Worm (Caenorhabditis elegans) whole organism, early embryonic: Measurements from ENCODE around the gene bath-15.

ENCODE experiments used
- B0310.2 ChIP-seq: sonication (generic microtip); optimal IDR thresholded peaks from 2 replicates; lab custom pipeline; 2016; ENCODE audit warnings: mild to moderate bottlenecking, missing genetic modification characterization, missing compliant biosample characterization
- F13C5.2 ChIP-seq: sonication (generic microtip); optimal IDR thresholded peaks from 2 replicates; lab custom pipeline; 2017; ENCODE audit warnings: mild to moderate bottlenecking, missing genetic modification characterization, inconsistent platforms, missing compliant biosample characterization
- aly-1 ChIP-seq: sonication (generic microtip); optimal IDR thresholded peaks from 2 replicates; lab custom pipeline; 2016; ENCODE audit warnings: missing genetic modification characterization, missing compliant biosample characterization
- ama-1 ChIP-seq: fragments of 150-350 bp; optimal IDR thresholded peaks from 2 replicates; lab custom pipeline; 2014
- ceh-13 ChIP-seq: fragments of 200-800 bp; sonication (Bioruptor generic); optimal IDR thresholded peaks from 2 replicates; lab custom pipeline; 2018; ENCODE audit warnings: mild to moderate bottlenecking, missing genetic modification characterization, missing compliant biosample characterization
- ceh-36 ChIP-seq: sonication (generic microtip); optimal IDR thresholded peaks from 2 replicates; lab custom pipeline; 2016; ENCODE audit warnings: missing genetic modification characterization, inconsistent platforms, missing compliant biosample characterization
- ets-7 ChIP-seq: sonication (generic microtip); optimal IDR thresholded peaks from 2 replicates; lab custom pipeline; 2016; ENCODE audit warnings: missing genotype, missing genetic modification characterization, missing compliant biosample characterization
- flt-1 ChIP-seq: fragments of 200-800 bp; sonication (Bioruptor generic); IDR thresholded peaks from 2 replicates; pipeline ENCODE4 v1.3.6; 2022; ENCODE audit warnings: missing genetic modification characterization, missing compliant biosample characterization
- hmbx-1 ChIP-seq: sonication (generic microtip); optimal IDR thresholded peaks from 2 replicates; lab custom pipeline; 2016; ENCODE audit warnings: mild to moderate bottlenecking, missing genetic modification characterization, missing compliant biosample characterization
- hmg-4 ChIP-seq: fragments of 200-800 bp; sonication (Bioruptor generic); optimal IDR thresholded peaks from 2 replicates; lab custom pipeline; 2018; ENCODE audit warnings: mild to moderate bottlenecking, missing genetic modification characterization, missing compliant biosample characterization
- hnd-1 ChIP-seq: sonication (generic microtip); optimal IDR thresholded peaks from 2 replicates; lab custom pipeline; 2016; ENCODE audit warnings: missing genetic modification characterization, missing compliant biosample characterization
- pes-1 ChIP-seq: fragments of 200-800 bp; sonication (Bioruptor generic); IDR thresholded peaks from 2 replicates; pipeline ENCODE4 v1.3.6; 2022; ENCODE audit warnings: missing genetic modification reagents, missing genetic modification characterization, missing compliant biosample characterization
- scrt-1 ChIP-seq: fragments of 200-800 bp; sonication (Bioruptor generic); IDR thresholded peaks from 2 replicates; pipeline ENCODE4 v1.3.6; 2022; ENCODE audit warnings: missing genetic modification characterization, missing compliant biosample characterization
- sea-1 ChIP-seq: fragments of 200-800 bp; sonication (Bioruptor generic); conservative IDR thresholded peaks from 2 replicates; pipeline ENCODE4 v1.3.6; 2022; ENCODE audit warnings: missing genetic modification characterization, missing compliant biosample characterization
- tbx-11 ChIP-seq: fragments of 200-800 bp; sonication (Bioruptor generic); IDR thresholded peaks from 2 replicates; pipeline ENCODE4 v1.3.6; 2022; ENCODE audit warnings: missing genetic modification characterization, missing compliant biosample characterization
- tbx-37 ChIP-seq: fragments of 200-800 bp; sonication (Bioruptor generic); conservative IDR thresholded peaks from 2 replicates; pipeline ENCODE4 v1.3.6; 2022; ENCODE audit warnings: missing genetic modification reagents, missing genetic modification characterization, missing compliant biosample characterization
- tra-4 ChIP-seq: sonication (generic microtip); optimal IDR thresholded peaks from 2 replicates; lab custom pipeline; 2017; ENCODE audit warnings: missing genetic modification characterization, missing compliant biosample characterization

The bath-15 gene

ce11 chrIII:7767415-7767814 lies 8.4 kb downstream of the bath-15 start, which contains the start of gene ZK686.5:
Gene ZK686.5 (minus strand): TSS chrIII:7767515.
- TF ChIP-seq B0310.2 (tag; lab: Kevin White, UChicago) = no peak

ce11 chrIII:7765974-7766373 lies 9.9 kb downstream of the bath-15 start, which contains the start of gene ZK686.2:
Gene ZK686.2 (minus strand): TSS chrIII:7766052.
- TF ChIP-seq ets-7 (tag; lab: Kevin White, UChicago) (no peak), sea-1 (GFP tag; lab: Robert Waterston, UW) (no peak)

ce11 chrIII:7763503-7763902 lies 12.3 kb downstream of the bath-15 start, which contains the start of gene mtx-2:
Gene mtx-2 (minus strand): TSS chrIII:7763603.
- TF ChIP-seq hmbx-1 (tag; lab: Kevin White, UChicago) (no peak), hmg-4 (GFP tag; lab: Kevin White, UChicago) (no peak), ceh-36 (tag; lab: Kevin White, UChicago) (no peak), flt-1 (GFP tag; lab: Robert Waterston, UW) (no peak), ceh-13 (GFP tag; lab: Kevin White, UChicago) (no peak), hnd-1 (tag; lab: Kevin White, UChicago) (no peak), F13C5.2 (tag; lab: Kevin White, UChicago) (no peak), B0310.2 (tag; lab: Kevin White, UChicago) (no peak), ets-7 (tag; lab: Kevin White, UChicago) (no peak), sea-1 (GFP tag; lab: Robert Waterston, UW) (no peak), tbx-11 (GFP tag; lab: Robert Waterston, UW) (no peak), tbx-37 (GFP tag; lab: Robert Waterston, UW) (no peak), ama-1 (lab: Kevin White, UChicago) (no peak), aly-1 (tag; lab: Kevin White, UChicago) (no peak), tra-4 (tag; lab: Kevin White, UChicago) (no peak), scrt-1 (GFP tag; lab: Robert Waterston, UW) (no peak)

ce11 chrIII:7762250-7762649 lies 13.6 kb downstream of the bath-15 start:
- TF ChIP-seq ceh-36 (tag; lab: Kevin White, UChicago) = no peak
- no peak for TF ChIP-seq hmg-4 (GFP tag; lab: Kevin White, UChicago)
- TF ChIP-seq B0310.2 (tag; lab: Kevin White, UChicago) = no peak
- no peak for TF ChIP-seq hnd-1 (tag; lab: Kevin White, UChicago)
- TF ChIP-seq hmbx-1 (tag; lab: Kevin White, UChicago) = no peak
- TF ChIP-seq flt-1 (GFP tag; lab: Robert Waterston, UW) = no peak
- TF ChIP-seq scrt-1 (GFP tag; lab: Robert Waterston, UW) = no peak
- TF ChIP-seq ama-1 (lab: Kevin White, UChicago) = no peak
- no peak for TF ChIP-seq tra-4 (tag; lab: Kevin White, UChicago)
- no peak for TF ChIP-seq sea-1 (GFP tag; lab: Robert Waterston, UW)
- no peak for TF ChIP-seq F13C5.2 (tag; lab: Kevin White, UChicago)
- TF ChIP-seq ets-7 (tag; lab: Kevin White, UChicago) = no peak
- no peak for TF ChIP-seq pes-1 (GFP tag; lab: Robert Waterston, UW)
- no peak for TF ChIP-seq tbx-37 (GFP tag; lab: Robert Waterston, UW)

- TF ChIP-seq flt-1 (GFP tag; lab: Robert Waterston, UW) (no peak), B0310.2 (tag; lab: Kevin White, UChicago) (no peak), F13C5.2 (tag; lab: Kevin White, UChicago) (no peak), sea-1 (GFP tag; lab: Robert Waterston, UW) (no peak), ama-1 (lab: Kevin White, UChicago) (no peak), ets-7 (tag; lab: Kevin White, UChicago) (no peak), scrt-1 (GFP tag; lab: Robert Waterston, UW) (no peak), hmg-4 (GFP tag; lab: Kevin White, UChicago) (no peak), hnd-1 (tag; lab: Kevin White, UChicago) (no peak), tra-4 (tag; lab: Kevin White, UChicago) (no peak), ceh-36 (tag; lab: Kevin White, UChicago) (no peak), aly-1 (tag; lab: Kevin White, UChicago) (no peak), tbx-37 (GFP tag; lab: Robert Waterston, UW) (no peak), pes-1 (GFP tag; lab: Robert Waterston, UW) (no peak), hmbx-1 (tag; lab: Kevin White, UChicago) (no peak)
Measured at ce11 chrIII:7758562-7758961, 17.3 kb downstream of the bath-15 start, which contains the start of gene pcp-1. Gene pcp-1 (plus strand): TSS chrIII:7758903.

- no peak for TF ChIP-seq tbx-37 (GFP tag; lab: Robert Waterston, UW)
Measured at ce11 chrIII:7754348-7754747, 21.5 kb downstream of the bath-15 start, which contains the start of gene cdh-3. Gene cdh-3 (minus strand): TSS chrIII:7754448.

ce11 chrIII:7743183-7743582 lies 32.6 kb downstream of the bath-15 start:
- TF ChIP-seq ceh-36 (tag; lab: Kevin White, UChicago) = no peak
- no peak for TF ChIP-seq hmbx-1 (tag; lab: Kevin White, UChicago)
- no peak for TF ChIP-seq sea-1 (GFP tag; lab: Robert Waterston, UW)
- TF ChIP-seq tbx-11 (GFP tag; lab: Robert Waterston, UW) = no peak
- TF ChIP-seq ceh-13 (GFP tag; lab: Kevin White, UChicago) = no peak
- no peak for TF ChIP-seq hmg-4 (GFP tag; lab: Kevin White, UChicago)
- TF ChIP-seq ama-1 (lab: Kevin White, UChicago) = no peak
- no peak for TF ChIP-seq scrt-1 (GFP tag; lab: Robert Waterston, UW)
- TF ChIP-seq pes-1 (GFP tag; lab: Robert Waterston, UW) = no peak
- TF ChIP-seq flt-1 (GFP tag; lab: Robert Waterston, UW) = no peak
- TF ChIP-seq aly-1 (tag; lab: Kevin White, UChicago) = no peak
- TF ChIP-seq B0310.2 (tag; lab: Kevin White, UChicago) = no peak
- no peak for TF ChIP-seq tra-4 (tag; lab: Kevin White, UChicago)
- TF ChIP-seq ets-7 (tag; lab: Kevin White, UChicago) = no peak
- no peak for TF ChIP-seq F13C5.2 (tag; lab: Kevin White, UChicago)
- no peak for TF ChIP-seq tbx-37 (GFP tag; lab: Robert Waterston, UW)
- TF ChIP-seq hnd-1 (tag; lab: Kevin White, UChicago) = no peak
